Worm (Caenorhabditis elegans): Measurements from ENCODE around the gene R07G3.7.
A peak's percentile ranks its signal among the peaks of the same experiment; 100 is the strongest.

R07G3.7 gene

ce11 chrII:7613241-7613782, at the start of gene R07G3.7, which contains the start of gene oig-4:
Gene R07G3.7, minus strand, starts transcription at chrII:7613732.
Gene oig-4, plus strand, starts transcription at chrII:7613541.
- TF ChIP-seq hlh-6 (tag; optimal IDR thresholded peaks at IDR 0.05): no peak
- TF ChIP-seq C08G9.2 (tag; optimal IDR thresholded peaks at IDR 0.05): no peak
- no peak for TF ChIP-seq hlh-15 (tag; optimal IDR thresholded peaks at IDR 0.05)
- no peak for TF ChIP-seq mec-3 (tag; optimal IDR thresholded peaks at IDR 0.05; ENCODE audit: borderline replicate concordance)
- no peak for TF ChIP-seq ceh-45 (GFP tag; IDR thresholded peaks at IDR 0.05)
- TF ChIP-seq ceh-24 (tag; optimal IDR thresholded peaks at IDR 0.05): no peak
- TF ChIP-seq dmd-4 (tag; optimal IDR thresholded peaks at IDR 0.05; ENCODE audit: borderline replicate concordance): no peak
- no peak for TF ChIP-seq eyg-1 (tag; optimal IDR thresholded peaks at IDR 0.05)
- no peak for TF ChIP-seq ama-1 (optimal IDR thresholded peaks at IDR 0.05)
- TF ChIP-seq pax-1 (tag; optimal IDR thresholded peaks at IDR 0.05): no peak
- no peak for TF ChIP-seq pqm-1 (tag; optimal IDR thresholded peaks at IDR 0.05)
- TF ChIP-seq lim-6 (tag; optimal IDR thresholded peaks at IDR 0.05): no peak
- TF ChIP-seq hlh-8 (tag; optimal IDR thresholded peaks at IDR 0.05): no peak

ce11 chrII:7663028-7663427, 49.5 kb upstream of the R07G3.7 start:
- no peak for TF ChIP-seq dmd-4 (tag; optimal IDR thresholded peaks at IDR 0.05; ENCODE audit: borderline replicate concordance)
- TF ChIP-seq unc-55 (GFP tag; optimal IDR thresholded peaks at IDR 0.05): no peak
- no peak for TF ChIP-seq tbx-2 (tag; optimal IDR thresholded peaks at IDR 0.05)
- TF ChIP-seq lin-11 (tag; optimal IDR thresholded peaks at IDR 0.05): no peak
- no peak for TF ChIP-seq ceh-45 (GFP tag; IDR thresholded peaks at IDR 0.05)
- no peak for TF ChIP-seq gmeb-2 (tag; optimal IDR thresholded peaks at IDR 0.05)
- no peak for TF ChIP-seq ttx-3 (tag; optimal IDR thresholded peaks at IDR 0.05)
- TF ChIP-seq ahr-1 (tag; optimal IDR thresholded peaks at IDR 0.05): no peak
- no peak for TF ChIP-seq elt-2 (tag; optimal IDR thresholded peaks at IDR 0.05)
- no peak for TF ChIP-seq ceh-24 (tag; optimal IDR thresholded peaks at IDR 0.05)
- no peak for TF ChIP-seq hlh-8 (tag; optimal IDR thresholded peaks at IDR 0.05)
- TF ChIP-seq C38D4.7 (GFP tag; optimal IDR thresholded peaks at IDR 0.05): no peak

ce11 chrII:7662008-7662686, 48.6 kb upstream of the R07G3.7 start, which contains the start of gene alfa-1:
Gene alfa-1, minus strand, starts transcription at chrII:7662522.
- TF ChIP-seq zip-5 (tag; optimal IDR thresholded peaks at IDR 0.05): no peak
- TF ChIP-seq elt-2 (tag; optimal IDR thresholded peaks at IDR 0.05): peak; percentile 79

- TF ChIP-seq zip-5 (tag; optimal IDR thresholded peaks at IDR 0.05): no peak
- peak; percentile 16 for TF ChIP-seq ceh-18 (tag; optimal IDR thresholded peaks at IDR 0.05)
- TF ChIP-seq che-1 (tag; optimal IDR thresholded peaks at IDR 0.05): no peak
- TF ChIP-seq ceh-19 (GFP tag; optimal IDR thresholded peaks at IDR 0.05): no peak
Measured at ce11 chrII:7651171-7651570, 37.6 kb upstream of the R07G3.7 start, which contains the start of gene pde-4. Gene pde-4, minus strand, starts transcription at chrII:7651246.

ce11 chrII:7643214-7643613, 29.7 kb upstream of the R07G3.7 start:
- TF ChIP-seq hlh-6 (tag; optimal IDR thresholded peaks at IDR 0.05) (no peak), lim-6 (tag; optimal IDR thresholded peaks at IDR 0.05) (no peak), ztf-16 (tag; optimal IDR thresholded peaks at IDR 0.05) (no peak), pha-2 (tag; optimal IDR thresholded peaks at IDR 0.05) (no peak), ceh-24 (tag; optimal IDR thresholded peaks at IDR 0.05) (no peak), Y22D7AL.16 (tag; optimal IDR thresholded peaks at IDR 0.05) (no peak), ceh-30 (tag; optimal IDR thresholded peaks at IDR 0.05) (no peak), dve-1 (tag; optimal IDR thresholded peaks at IDR 0.05) (no peak), pax-1 (tag; optimal IDR thresholded peaks at IDR 0.05) (no peak)

- TF ChIP-seq nfya-1 (tag; optimal IDR thresholded peaks at IDR 0.05): peak; percentile 67
- peak; percentile 61 for TF ChIP-seq F13H6.1 (tag; optimal IDR thresholded peaks at IDR 0.05)
- peak; percentile 57 for TF ChIP-seq tbx-2 (tag; optimal IDR thresholded peaks at IDR 0.05)
- TF ChIP-seq ceh-31 (tag; optimal IDR thresholded peaks at IDR 0.05): peak; percentile 68
- peak; percentile 39 for TF ChIP-seq hlh-8 (tag; optimal IDR thresholded peaks at IDR 0.05)
- peak; percentile 38 for TF ChIP-seq pros-1 (tag; optimal IDR thresholded peaks at IDR 0.05)
- no peak for TF ChIP-seq fkh-6 (tag; optimal IDR thresholded peaks at IDR 0.05)
- peak; percentile 60 for TF ChIP-seq unc-55 (GFP tag; optimal IDR thresholded peaks at IDR 0.05)
- TF ChIP-seq unc-3 (GFP tag; conservative IDR thresholded peaks at IDR 0.05): no peak
- peak; percentile 5 for TF ChIP-seq unc-3 (tag; optimal IDR thresholded peaks at IDR 0.05)
- peak; percentile 23 for TF ChIP-seq sdc-2 (tag; optimal IDR thresholded peaks at IDR 0.05)
- no peak for TF ChIP-seq odd-2 (tag; optimal IDR thresholded peaks at IDR 0.05)
- TF ChIP-seq Y22D7AL.16 (tag; optimal IDR thresholded peaks at IDR 0.05): no peak
- no peak for TF ChIP-seq dve-1 (tag; optimal IDR thresholded peaks at IDR 0.05)
- no peak for TF ChIP-seq fkh-10 (GFP tag; optimal IDR thresholded peaks at IDR 0.05)
- no peak for TF ChIP-seq hlh-15 (tag; optimal IDR thresholded peaks at IDR 0.05)
Measured at ce11 chrII:7642016-7642653, 28.6 kb upstream of the R07G3.7 start.
